Worm (Caenorhabditis elegans) whole organism, L1 larva: ENCODE measurements around the gene K11G12.6.

ENCODE experiments used
- C04F5.9 ChIP-seq: sonication (generic microtip); optimal IDR thresholded peaks from 2 replicates; lab custom pipeline; 2016; ENCODE audit warnings: missing genetic modification characterization, missing compliant biosample characterization
- C16A3.4 ChIP-seq: fragments of 150-350 bp; optimal IDR thresholded peaks from 2 replicates; lab custom pipeline; 2014; ENCODE audit warnings: missing biosample characterization, missing genetic modification characterization
- F16B12.6 ChIP-seq: fragments of 150-350 bp; optimal IDR thresholded peaks from 2 replicates; lab custom pipeline; 2014; ENCODE audit warnings: missing biosample characterization, missing genetic modification characterization
- Y116A8C.19 ChIP-seq: sonication (generic microtip); optimal IDR thresholded peaks from 2 replicates; lab custom pipeline; 2016; ENCODE audit warnings: missing compliant biosample characterization, missing genetic modification characterization, borderline replicate concordance
- aha-1 ChIP-seq: fragments of 150-350 bp; optimal IDR thresholded peaks from 2 replicates; lab custom pipeline; 2014; ENCODE audit warnings: missing biosample characterization, missing genetic modification characterization
- alr-1 ChIP-seq: fragments of 200-800 bp; sonication (Bioruptor generic); optimal IDR thresholded peaks from 2 replicates; lab custom pipeline; 2018; ENCODE audit warnings: borderline replicate concordance, mild to moderate bottlenecking, missing genetic modification characterization, missing compliant biosample characterization
- blmp-1 ChIP-seq: fragments of 150-350 bp; optimal IDR thresholded peaks from 2 replicates; lab custom pipeline; 2014; ENCODE audit warnings: missing biosample characterization, missing genetic modification characterization
- ceh-63 ChIP-seq: fragments of 200-800 bp; sonication (Bioruptor generic); optimal IDR thresholded peaks from 2 replicates; lab custom pipeline; 2018; ENCODE audit warnings: mild to moderate bottlenecking, missing genetic modification characterization, missing compliant biosample characterization
- ces-1 ChIP-seq: fragments of 150-350 bp; optimal IDR thresholded peaks from 2 replicates; lab custom pipeline; 2014; ENCODE audit warnings: missing biosample characterization, missing genetic modification reagents, missing genetic modification characterization
- dsc-1 ChIP-seq: sonication (generic microtip); optimal IDR thresholded peaks from 2 replicates; lab custom pipeline; 2016; ENCODE audit warnings: mild to moderate bottlenecking, missing genetic modification characterization, missing compliant biosample characterization
- egl-13 ChIP-seq: sonication (generic microtip); optimal IDR thresholded peaks from 2 replicates; lab custom pipeline; 2016; ENCODE audit warnings: missing genotype, missing genetic modification reagents, missing genetic modification characterization, missing compliant biosample characterization
- egl-27 ChIP-seq, 2 experiments: fragments of 150-350 bp in 1 of 2; sonication (generic microtip); optimal IDR thresholded peaks; 3 replicates each; lab custom pipeline; 2017 to 2018; ENCODE audit warnings: missing biosample characterization in 2 of 2, missing genetic modification characterization in 2 of 2, missing genetic modification reagents in 2 of 2
- elt-2 ChIP-seq: sonication (generic microtip); optimal IDR thresholded peaks from 2 replicates; lab custom pipeline; 2016; ENCODE audit warnings: missing genetic modification characterization, mild to moderate bottlenecking, inconsistent platforms, missing compliant biosample characterization, missing genetic modification reagents
- elt-3 ChIP-seq, 6 experiments: fragments of 150-350 bp in 1 of 6; sonication (generic microtip); optimal IDR thresholded peaks; 2 replicates each; lab custom pipeline; 2017 to 2018; ENCODE audit warnings: missing biosample characterization in 6 of 6, missing genetic modification characterization in 6 of 6, inconsistent platforms in 1 of 6
- ets-5 ChIP-seq: fragments of 200-800 bp; sonication (Bioruptor generic); IDR thresholded peaks from 2 replicates; pipeline ENCODE4 v1.3.6; 2022; ENCODE audit warnings: missing genetic modification characterization, missing compliant biosample characterization
- fkh-10 ChIP-seq: sonication (generic microtip); optimal IDR thresholded peaks from 2 replicates; lab custom pipeline; 2017; ENCODE audit warnings: missing biosample characterization, missing genetic modification reagents, missing genetic modification characterization
- fkh-4 ChIP-seq: sonication (generic microtip); optimal IDR thresholded peaks from 2 replicates; lab custom pipeline; 2016; ENCODE audit warnings: missing compliant biosample characterization, missing genetic modification characterization, borderline replicate concordance
- fkh-8 ChIP-seq: sonication (generic microtip); optimal IDR thresholded peaks from 2 replicates; lab custom pipeline; 2016; ENCODE audit warnings: mild to moderate bottlenecking, missing genetic modification characterization, missing compliant biosample characterization
- fos-1 ChIP-seq: fragments of 150-350 bp; optimal IDR thresholded peaks from 2 replicates; lab custom pipeline; 2014; ENCODE audit warnings: missing biosample characterization, missing genetic modification characterization
- grh-1 ChIP-seq: fragments of 200-800 bp; sonication (Bioruptor generic); IDR thresholded peaks from 2 replicates; pipeline ENCODE4 v1.3.6; 2022; ENCODE audit warnings: missing genetic modification reagents, missing genetic modification characterization, missing compliant biosample characterization
- hpl-2 ChIP-seq: fragments of 150-350 bp; optimal IDR thresholded peaks from 2 replicates; lab custom pipeline; 2014; ENCODE audit warnings: missing biosample characterization, missing genetic modification reagents, missing genetic modification characterization
- irx-1 ChIP-seq: sonication (generic microtip); optimal IDR thresholded peaks from 2 replicates; lab custom pipeline; 2016; ENCODE audit warnings: missing genetic modification characterization, missing compliant biosample characterization
- isw-1 ChIP-seq: fragments of 200-800 bp; sonication (Bioruptor generic); IDR thresholded peaks from 2 replicates; pipeline ENCODE4 v1.3.6; 2022; ENCODE audit warnings: missing genetic modification characterization, missing compliant biosample characterization
- lin-15B ChIP-seq: fragments of 150-350 bp; sonication (generic microtip); optimal IDR thresholded peaks from 3 replicates; lab custom pipeline; 2014; ENCODE audit warnings: missing biosample characterization, missing genetic modification characterization
- lin-39 ChIP-seq: fragments of 150-350 bp; optimal IDR thresholded peaks from 2 replicates; lab custom pipeline; 2014; ENCODE audit warnings: missing biosample characterization, missing genetic modification reagents, missing genetic modification characterization
- lir-3 ChIP-seq: sonication (generic microtip); optimal IDR thresholded peaks from 2 replicates; lab custom pipeline; 2016; ENCODE audit warnings: mild to moderate bottlenecking, missing genetic modification characterization, moderate library complexity, missing compliant biosample characterization; ENCODE audit not compliant: poor library complexity
- lsy-2 ChIP-seq, 2 experiments: fragments of 150-350 bp; optimal IDR thresholded peaks; 2 replicates each; lab custom pipeline; 2014; ENCODE audit warnings: missing biosample characterization in 2 of 2, missing genetic modification characterization in 2 of 2
- mab-9 ChIP-seq: fragments of 200-800 bp; sonication (Bioruptor generic); IDR thresholded peaks from 2 replicates; pipeline ENCODE4 v1.3.6; 2022; ENCODE audit warnings: missing genetic modification reagents, missing genetic modification characterization, missing compliant biosample characterization
- mdl-1 ChIP-seq, 2 experiments: fragments of 150-350 bp; optimal IDR thresholded peaks; 2 replicates each; lab custom pipeline; 2014 to 2017; ENCODE audit warnings: missing biosample characterization in 2 of 2, missing genetic modification characterization in 2 of 2, inconsistent platforms in 1 of 2
- nhr-11 ChIP-seq: fragments of 150-350 bp; optimal IDR thresholded peaks from 2 replicates; lab custom pipeline; 2014; ENCODE audit warnings: missing biosample characterization, missing genetic modification characterization
- nhr-12 ChIP-seq: sonication (generic microtip); optimal IDR thresholded peaks from 2 replicates; lab custom pipeline; 2017; ENCODE audit warnings: missing biosample characterization, missing genetic modification characterization
- nhr-19 ChIP-seq: fragments of 200-800 bp; sonication (Bioruptor generic); conservative IDR thresholded peaks from 2 replicates; pipeline ENCODE4 v1.3.6; 2022; ENCODE audit warnings: missing genetic modification characterization, missing compliant biosample characterization
- nhr-237 ChIP-seq: fragments of 150-350 bp; optimal IDR thresholded peaks from 2 replicates; lab custom pipeline; 2014; ENCODE audit warnings: missing biosample characterization, missing genetic modification characterization
- nhr-76 ChIP-seq: sonication (generic microtip); optimal IDR thresholded peaks from 2 replicates; lab custom pipeline; 2017; ENCODE audit warnings: missing biosample characterization, missing genetic modification characterization
- nhr-77 ChIP-seq: fragments of 150-350 bp; optimal IDR thresholded peaks from 2 replicates; lab custom pipeline; 2014; ENCODE audit warnings: missing biosample characterization, missing genetic modification characterization
- nhr-85 ChIP-seq: sonication (generic microtip); peaks from one replicate; lab custom pipeline; 2016; ENCODE audit warnings: missing genetic modification characterization, inconsistent platforms, missing compliant biosample characterization
- nhr-90 ChIP-seq: sonication (generic microtip); optimal IDR thresholded peaks from 2 replicates; lab custom pipeline; 2016; ENCODE audit warnings: mild to moderate bottlenecking, missing genetic modification characterization, missing compliant biosample characterization; ENCODE audit not compliant: poor library complexity
- pqm-1 ChIP-seq: sonication (generic microtip); optimal IDR thresholded peaks from 3 replicates; lab custom pipeline; 2017; ENCODE audit warnings: missing biosample characterization, missing genetic modification characterization
- rnt-1 ChIP-seq: sonication (generic microtip); optimal IDR thresholded peaks from 2 replicates; lab custom pipeline; 2016; ENCODE audit warnings: mild to moderate bottlenecking, missing genetic modification characterization, moderate library complexity, missing compliant biosample characterization
- skn-1 ChIP-seq: fragments of 150-350 bp; optimal IDR thresholded peaks from 2 replicates; lab custom pipeline; 2014; ENCODE audit warnings: missing biosample characterization, missing genetic modification characterization
- snpc-4 ChIP-seq: fragments of 150-350 bp; optimal IDR thresholded peaks from 2 replicates; lab custom pipeline; 2014; ENCODE audit warnings: missing biosample characterization, missing genetic modification characterization
- sptf-1 ChIP-seq: fragments of 150-350 bp; optimal IDR thresholded peaks from 2 replicates; lab custom pipeline; 2014; ENCODE audit warnings: missing biosample characterization, missing genetic modification characterization
- sup-37 ChIP-seq: fragments of 200-800 bp; sonication (Bioruptor generic); optimal IDR thresholded peaks from 2 replicates; lab custom pipeline; 2018; ENCODE audit warnings: mild to moderate bottlenecking, missing genetic modification characterization, missing compliant biosample characterization
- tbx-2 ChIP-seq: sonication (generic microtip); optimal IDR thresholded peaks from 2 replicates; lab custom pipeline; 2016; ENCODE audit warnings: missing genetic modification characterization, missing compliant biosample characterization
- tlp-1 ChIP-seq: fragments of 150-350 bp; optimal IDR thresholded peaks from 2 replicates; lab custom pipeline; 2014; ENCODE audit warnings: missing biosample characterization, missing genetic modification characterization
- unc-130 ChIP-seq: fragments of 150-350 bp; optimal IDR thresholded peaks from 2 replicates; lab custom pipeline; 2017; ENCODE audit warnings: missing biosample characterization, missing genetic modification characterization, inconsistent platforms
- unc-30 ChIP-seq: sonication (generic microtip); optimal IDR thresholded peaks from 2 replicates; lab custom pipeline; 2017; ENCODE audit warnings: missing biosample characterization, missing genetic modification characterization
- unc-62 ChIP-seq: fragments of 150-350 bp; optimal IDR thresholded peaks from 2 replicates; lab custom pipeline; 2014; ENCODE audit warnings: missing biosample characterization, missing genetic modification reagents, missing genetic modification characterization
- unc-86 ChIP-seq: sonication (generic microtip); optimal IDR thresholded peaks from 2 replicates; lab custom pipeline; 2016; ENCODE audit warnings: missing genetic modification characterization, missing compliant biosample characterization
- xbp-1 ChIP-seq: sonication (generic microtip); optimal IDR thresholded peaks from 2 replicates; lab custom pipeline; 2016; ENCODE audit warnings: missing genetic modification characterization, missing compliant biosample characterization
- zag-1 ChIP-seq: fragments of 150-350 bp; optimal IDR thresholded peaks from 2 replicates; lab custom pipeline; 2014; ENCODE audit warnings: missing biosample characterization, missing genetic modification characterization
- zip-4 ChIP-seq: fragments of 200-800 bp; sonication (Bioruptor generic); optimal IDR thresholded peaks from 2 replicates; lab custom pipeline; 2018; ENCODE audit warnings: mild to moderate bottlenecking, missing genetic modification characterization, moderate library complexity, missing compliant biosample characterization

K11G12.6 gene

DNA sequence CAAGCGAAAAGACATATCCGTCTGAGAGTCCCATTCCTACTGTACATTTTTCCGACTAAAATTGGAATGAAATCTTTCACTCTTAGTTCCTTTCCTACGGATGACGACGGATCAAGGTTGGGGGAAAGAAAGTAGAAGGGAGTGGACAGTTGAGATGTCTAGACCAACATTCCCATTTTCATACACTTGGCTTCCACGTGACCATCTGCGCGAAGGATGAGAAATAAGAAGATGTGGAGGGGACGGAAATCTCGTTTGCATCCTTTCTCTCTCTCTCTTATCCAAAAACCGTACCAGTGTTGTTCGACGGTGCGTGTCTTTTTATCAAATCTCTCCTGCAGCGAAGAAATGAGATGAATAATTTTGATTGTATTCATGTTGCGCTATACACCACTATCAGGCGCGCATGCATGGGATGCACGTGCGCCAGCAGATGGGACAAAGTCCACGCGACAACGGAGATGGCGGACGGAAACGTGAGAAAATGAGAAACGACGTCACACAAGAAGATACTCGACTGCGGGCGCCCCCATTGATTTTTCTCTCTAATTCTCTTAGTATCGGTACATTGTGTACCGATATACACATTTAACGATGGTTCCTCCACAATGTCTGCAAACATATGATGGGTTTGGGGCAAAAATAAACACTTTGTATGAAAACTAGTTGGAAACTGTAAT, 8.0 kb upstream of the K11G12.6 start (continued):
- TF ChIP-seq mdl-1 (tag; optimal IDR thresholded peaks at IDR 0.05; lab: Kevin White, UChicago), result peak in 1 of 2 experiments; percentile 98
- TF ChIP-seq unc-86 (tag; lab: Kevin White, UChicago), result peak; percentile 90
- peak; percentile 82 for TF ChIP-seq nhr-77 (tag; lab: Kevin White, UChicago)
- no peak for TF ChIP-seq alr-1
- TF ChIP-seq tbx-2, result peak; percentile 98
- TF ChIP-seq elt-2 (tag; lab: Kevin White, UChicago), result peak; percentile 89
- TF ChIP-seq nhr-19, result peak; percentile 95
- peak; percentile 75 to 82 for TF ChIP-seq lsy-2 (tag; optimal IDR thresholded peaks at IDR 0.05; lab: Kevin White, UChicago)
- TF ChIP-seq sup-37 (GFP tag; lab: Kevin White, UChicago), result peak; percentile 82
- TF ChIP-seq sptf-1 (tag; lab: Kevin White, UChicago), result no peak
- no peak for TF ChIP-seq tlp-1 (tag; lab: Kevin White, UChicago)
- TF ChIP-seq C04F5.9 (tag; lab: Kevin White, UChicago), result peak; percentile 23
- TF ChIP-seq irx-1 (tag; lab: Kevin White, UChicago), result peak; percentile 91
- no peak for TF ChIP-seq zag-1 (tag; lab: Kevin White, UChicago)
- TF ChIP-seq egl-13 (tag; lab: Kevin White, UChicago), result peak; percentile 81
- peak; percentile 78 for TF ChIP-seq skn-1 (tag; lab: Kevin White, UChicago)
- TF ChIP-seq fos-1, result peak; percentile 40
- TF ChIP-seq unc-30, result no peak
- peak in 5 of 6 experiments; percentile 16 to 98 (median 63) for TF ChIP-seq elt-3 (tag; optimal IDR thresholded peaks at IDR 0.05; lab: Kevin White, UChicago)
- TF ChIP-seq xbp-1 (tag; lab: Kevin White, UChicago), result peak; percentile 97
- peak; percentile 80 for TF ChIP-seq lir-3 (tag; lab: Kevin White, UChicago)
- no peak for TF ChIP-seq nhr-237
- TF ChIP-seq lin-15B (tag; lab: Kevin White, UChicago), result no peak
- TF ChIP-seq unc-62 (GFP tag; lab: Kevin White, UChicago), result no peak
- no peak for TF ChIP-seq pqm-1
- peak; percentile 97 for TF ChIP-seq nhr-90 (tag; lab: Kevin White, UChicago)
- peak; percentile 91 for TF ChIP-seq dsc-1
- TF ChIP-seq Y116A8C.19 (tag; lab: Kevin White, UChicago), result no peak
- TF ChIP-seq aha-1 (tag; lab: Kevin White, UChicago), result no peak
- peak; percentile 96 for TF ChIP-seq blmp-1 (tag; lab: Kevin White, UChicago)
- peak; percentile 68 for TF ChIP-seq C16A3.4 (tag; lab: Kevin White, UChicago)
- peak; percentile 22 for TF ChIP-seq snpc-4 (tag; lab: Kevin White, UChicago)
- TF ChIP-seq fkh-8 (tag; lab: Kevin White, UChicago), result peak; percentile 90
- peak; percentile 11 for TF ChIP-seq nhr-76 (tag; lab: Kevin White, UChicago)
- peak; percentile 50 for TF ChIP-seq isw-1
- peak; percentile 93 to 96 for TF ChIP-seq egl-27 (tag; optimal IDR thresholded peaks at IDR 0.05; lab: Kevin White, UChicago)
- TF ChIP-seq F16B12.6 (tag; lab: Kevin White, UChicago), result no peak
- TF ChIP-seq ceh-63 (GFP tag; lab: Kevin White, UChicago), result no peak
- peak; percentile 100 for TF ChIP-seq nhr-85 (tag; lab: Kevin White, UChicago)
- no peak for TF ChIP-seq ets-5
- TF ChIP-seq lin-39 (tag; lab: Kevin White, UChicago), result peak; percentile 50
- TF ChIP-seq unc-130 (tag; lab: Kevin White, UChicago), result peak; percentile 93
- peak; percentile 94 for TF ChIP-seq grh-1 (GFP tag; lab: Robert Waterston, UW)
- TF ChIP-seq mab-9, result peak; percentile 70
- peak; percentile 64 for TF ChIP-seq fkh-10 (GFP tag; lab: Kevin White, UChicago)
- peak; percentile 56 for TF ChIP-seq zip-4
- TF ChIP-seq fkh-4 (tag; lab: Kevin White, UChicago), result peak; percentile 40
- no peak for TF ChIP-seq hpl-2 (GFP tag; lab: Kevin White, UChicago)
- TF ChIP-seq nhr-11 (tag; lab: Kevin White, UChicago), result peak; percentile 82
- peak; percentile 90 for TF ChIP-seq rnt-1 (tag; lab: Kevin White, UChicago)
- TF ChIP-seq ces-1 (GFP tag; lab: Kevin White, UChicago), result no peak
- no peak for TF ChIP-seq nhr-12 (tag; lab: Kevin White, UChicago)
- TF ChIP-seq, all 84 proteins: peak for 57
